Worm (Caenorhabditis elegans) whole organism, early embryonic: ENCODE measurements around the gene Y11D7A.19.

Experiments
- ama-1 ChIP-seq: fragments of 150-350 bp; optimal IDR thresholded peaks from 2 replicates; lab custom pipeline; 2014
- hmbx-1 ChIP-seq: sonication (generic microtip); optimal IDR thresholded peaks from 2 replicates; lab custom pipeline; 2016; ENCODE audit warnings: mild to moderate bottlenecking, missing genetic modification characterization, missing compliant biosample characterization
- hmg-4 ChIP-seq: fragments of 200-800 bp; sonication (Bioruptor generic); optimal IDR thresholded peaks from 2 replicates; lab custom pipeline; 2018; ENCODE audit warnings: mild to moderate bottlenecking, missing genetic modification characterization, missing compliant biosample characterization
- pes-1 ChIP-seq: fragments of 200-800 bp; sonication (Bioruptor generic); IDR thresholded peaks from 2 replicates; pipeline ENCODE4 v1.3.6; 2022; ENCODE audit warnings: missing genetic modification reagents, missing genetic modification characterization, missing compliant biosample characterization
- tra-4 ChIP-seq: sonication (generic microtip); optimal IDR thresholded peaks from 2 replicates; lab custom pipeline; 2017; ENCODE audit warnings: missing genetic modification characterization, missing compliant biosample characterization

DNA sequence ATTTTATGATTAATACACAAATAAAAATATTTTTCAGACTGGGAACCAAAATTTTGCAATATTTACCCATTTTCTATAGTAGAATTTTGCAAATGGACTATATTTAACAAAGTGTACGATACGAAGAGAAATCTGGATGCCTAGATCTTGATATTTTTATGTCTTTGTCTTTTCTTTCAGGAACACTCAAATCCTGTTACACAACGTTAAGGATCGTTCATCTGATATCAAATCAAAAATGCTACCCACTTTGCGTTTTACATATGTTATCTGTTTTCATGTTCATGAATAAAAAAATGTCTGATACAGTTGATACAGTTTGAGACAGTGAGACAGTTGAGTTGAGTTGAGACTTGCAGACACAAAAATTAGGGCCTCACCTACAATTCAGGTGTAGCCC, 29.9 kb upstream of the Y11D7A.19 start, which contains the start of gene F49C12.1:
- TF ChIP-seq ama-1 (lab: Kevin White, UChicago) (no peak), pes-1 (GFP tag; lab: Robert Waterston, UW) (no peak), tra-4 (no peak), hmbx-1 (tag; lab: Kevin White, UChicago) (no peak), hmg-4 (GFP tag; lab: Kevin White, UChicago) (no peak)
